Fruit fly (Drosophila melanogaster) whole organism, embryonic: ENCODE data around the gene CG32271.

ENCODE experiments used
- B-H2 ChIP-seq: fragments of 200-800 bp; sonication (Bioruptor generic); optimal IDR thresholded peaks from 2 replicates; lab custom pipeline; 2018; ENCODE audit warnings: missing biosample characterization, mild to moderate bottlenecking, missing genetic modification characterization
- CG11456 ChIP-seq: fragments of 200-800 bp; sonication (Bioruptor generic); IDR thresholded peaks from 3 replicates; pipeline ENCODE4 v1.3.6; 2022; ENCODE audit warnings: missing biosample characterization, missing genetic modification characterization
- CG12299 ChIP-seq: fragments of 200-800 bp; sonication (Bioruptor generic); optimal IDR thresholded peaks from 2 replicates; lab custom pipeline; 2018; ENCODE audit warnings: missing biosample characterization, mild to moderate bottlenecking, missing genetic modification characterization
- CG12659 ChIP-seq: fragments of 200-800 bp; sonication (Bioruptor generic); optimal IDR thresholded peaks from 3 replicates; lab custom pipeline; 2017; ENCODE audit warnings: mild to moderate bottlenecking, missing biosample characterization, missing genetic modification reagents, missing genetic modification characterization
- CG12769 ChIP-seq: fragments of 200-800 bp; sonication (Bioruptor generic); optimal IDR thresholded peaks from 2 replicates; lab custom pipeline; 2019; ENCODE audit warnings: missing biosample characterization, mild to moderate bottlenecking, missing genetic modification characterization, moderate library complexity
- CG13894 ChIP-seq: fragments of 200-800 bp; sonication (Bioruptor generic); optimal IDR thresholded peaks from 3 replicates; lab custom pipeline; 2018; ENCODE audit warnings: missing biosample characterization, mild to moderate bottlenecking, missing genetic modification characterization, moderate library complexity
- CG17359 ChIP-seq: fragments of 200-800 bp; sonication (Bioruptor generic); optimal IDR thresholded peaks from 3 replicates; lab custom pipeline; 2018; ENCODE audit warnings: missing biosample characterization, mild to moderate bottlenecking, missing genetic modification characterization, moderate library complexity
- CG18599 ChIP-seq: fragments of 200-800 bp; sonication (Bioruptor generic); optimal IDR thresholded peaks from 3 replicates; lab custom pipeline; 2017; ENCODE audit warnings: missing biosample characterization, missing genetic modification characterization, mild to moderate bottlenecking, moderate library complexity, missing genetic modification reagents
- CG2129 ChIP-seq: fragments of 200-800 bp; sonication (Bioruptor generic); IDR thresholded peaks from 2 replicates; pipeline ENCODE4 v1.3.6; 2022; ENCODE audit warnings: missing biosample characterization, missing genetic modification characterization; ENCODE audit not compliant: partially characterized antibody
- CG3407 ChIP-seq: fragments of 200-800 bp; sonication (Bioruptor generic); optimal IDR thresholded peaks from 2 replicates; lab custom pipeline; 2018; ENCODE audit warnings: missing biosample characterization, mild to moderate bottlenecking, missing genetic modification characterization
- CG34224 ChIP-seq: fragments of 200-800 bp; sonication (Bioruptor generic); IDR thresholded peaks from 3 replicates; pipeline ENCODE4 v1.3.6; 2022; ENCODE audit warnings: missing biosample characterization, missing genetic modification characterization; ENCODE audit not compliant: partially characterized antibody
- CG3838 ChIP-seq: fragments of 200-800 bp; sonication (Bioruptor generic); optimal IDR thresholded peaks from 3 replicates; lab custom pipeline; 2016; ENCODE audit warnings: missing biosample characterization, missing genetic modification characterization
- CG4820 ChIP-seq: fragments of 200-800 bp; sonication (Bioruptor generic); optimal IDR thresholded peaks from 3 replicates; lab custom pipeline; 2016; ENCODE audit warnings: missing biosample characterization, missing genetic modification characterization
- CG5180 ChIP-seq: fragments of 200-800 bp; sonication (Bioruptor generic); optimal IDR thresholded peaks from 3 replicates; lab custom pipeline; 2017; ENCODE audit warnings: missing biosample characterization, missing genetic modification characterization, mild to moderate bottlenecking, moderate library complexity, missing genetic modification reagents
- CG7357 ChIP-seq: fragments of 200-800 bp; sonication (Bioruptor generic); IDR thresholded peaks from 3 replicates; pipeline ENCODE4 v1.3.6; 2022; ENCODE audit warnings: missing biosample characterization, missing genetic modification characterization
- CG8924 ChIP-seq: fragments of 200-800 bp; optimal IDR thresholded peaks from 3 replicates; lab custom pipeline; 2019; ENCODE audit warnings: missing biosample characterization, mild to moderate bottlenecking, missing genetic modification characterization, moderate library complexity
- GATAe ChIP-seq: fragments of 200-800 bp; sonication (Bioruptor generic); conservative IDR thresholded peaks from 2 replicates; pipeline ENCODE4 v1.3.6; 2022; ENCODE audit warnings: missing biosample characterization, missing genetic modification characterization
- H2.0 ChIP-seq: fragments of 200-800 bp; sonication (Bioruptor generic); IDR thresholded peaks from 2 replicates; pipeline ENCODE4 v1.3.6; 2022; ENCODE audit warnings: missing biosample characterization, missing genetic modification characterization
- Hey ChIP-seq: fragments of 200-800 bp; sonication (Bioruptor generic); optimal IDR thresholded peaks from 3 replicates; lab custom pipeline; 2018; ENCODE audit warnings: missing biosample characterization, mild to moderate bottlenecking, missing genetic modification characterization
- Hmr ChIP-seq: fragments of 200-800 bp; sonication (Bioruptor generic); optimal IDR thresholded peaks from 3 replicates; lab custom pipeline; 2017; ENCODE audit warnings: mild to moderate bottlenecking, missing biosample characterization, missing genetic modification reagents, missing genetic modification characterization
- Jarid2 ChIP-seq: fragments of 200-800 bp; sonication (Bioruptor generic); optimal IDR thresholded peaks from 3 replicates; lab custom pipeline; 2017; ENCODE audit warnings: mild to moderate bottlenecking, missing biosample characterization, missing genetic modification reagents, missing genetic modification characterization
- Side ChIP-seq: fragments of 200-800 bp; sonication (Bioruptor generic); optimal IDR thresholded peaks from 2 replicates; lab custom pipeline; 2016; ENCODE audit warnings: missing biosample characterization, missing genetic modification characterization
- Sry-β ChIP-seq: fragments of 200-800 bp; sonication (Bioruptor generic); optimal IDR thresholded peaks from 2 replicates; lab custom pipeline; 2018; ENCODE audit warnings: missing biosample characterization, mild to moderate bottlenecking, missing genetic modification characterization, moderate library complexity
- Taf1 ChIP-seq: fragments of 200-800 bp; sonication (Bioruptor generic); IDR thresholded peaks from 2 replicates; pipeline ENCODE4 v1.3.6; 2022; ENCODE audit warnings: missing biosample characterization, missing genetic modification characterization
- Trl ChIP-seq, 3 experiments: fragments of >200 bp in 2 of 3; fragments of 200-800 bp in 1 of 3; sonication (Bioruptor generic) in 1 of 3; optimal IDR thresholded peaks; 2 replicates in 1 of 3; 3 replicates in 2 of 3; lab custom pipeline; 2016 to 2017; ENCODE audit warnings: missing biosample characterization in 1 of 3, missing genetic modification characterization in 1 of 3
- Usf ChIP-seq: fragments of 200-800 bp; sonication (Bioruptor generic); optimal IDR thresholded peaks from 2 replicates; lab custom pipeline; 2017; ENCODE audit warnings: missing genotype, missing biosample characterization, missing genetic modification characterization
- ase ChIP-seq: fragments of 200-800 bp; sonication (Bioruptor generic); IDR thresholded peaks from 3 replicates; pipeline ENCODE4 v1.3.6; 2022; ENCODE audit warnings: missing biosample characterization, missing genetic modification characterization
- ash1 ChIP-seq: fragments of 200-800 bp; sonication (Bioruptor generic); optimal IDR thresholded peaks from 2 replicates; lab custom pipeline; 2018; ENCODE audit warnings: missing biosample characterization, mild to moderate bottlenecking, missing genetic modification characterization
- bbx ChIP-seq: fragments of 200-800 bp; sonication (Bioruptor generic); IDR thresholded peaks from 2 replicates; pipeline ENCODE4 v1.3.6; 2022; ENCODE audit warnings: missing biosample characterization, missing genetic modification characterization; ENCODE audit not compliant: partially characterized antibody
- bowl ChIP-seq: fragments of 200-800 bp; sonication (Bioruptor generic); IDR thresholded peaks from 2 replicates; pipeline ENCODE4 v1.3.6; 2022; ENCODE audit warnings: missing biosample characterization, missing genetic modification characterization
- bsh ChIP-seq, 2 experiments: fragments of 200-800 bp; sonication (Bioruptor generic); optimal IDR thresholded peaks; 2 replicates each; lab custom pipeline; 2017 to 2018; ENCODE audit warnings: mild to moderate bottlenecking in 2 of 2, missing biosample characterization in 2 of 2, missing genetic modification characterization in 2 of 2, moderate library complexity in 1 of 2
- dan ChIP-seq: fragments of 200-800 bp; sonication (Bioruptor generic); IDR thresholded peaks from 2 replicates; pipeline ENCODE4 v1.3.6; 2022; ENCODE audit warnings: missing biosample characterization, missing genetic modification characterization
- dm ChIP-seq: fragments of 200-800 bp; sonication (Bioruptor generic); optimal IDR thresholded peaks from 3 replicates; lab custom pipeline; 2016; ENCODE audit warnings: missing biosample characterization, missing genetic modification characterization
- fd64A ChIP-seq: fragments of 200-800 bp; sonication (Bioruptor generic); optimal IDR thresholded peaks from 3 replicates; lab custom pipeline; 2018; ENCODE audit warnings: missing biosample characterization, mild to moderate bottlenecking, missing genetic modification characterization
- gce ChIP-seq: fragments of 200-800 bp; sonication (Bioruptor generic); IDR thresholded peaks from 3 replicates; pipeline ENCODE4 v1.3.6; 2022; ENCODE audit warnings: missing biosample characterization, missing genetic modification characterization
- jigr1 ChIP-seq: fragments of 200-800 bp; sonication (Bioruptor generic); IDR thresholded peaks from 3 replicates; pipeline ENCODE4 v1.3.6; 2022; ENCODE audit warnings: missing biosample characterization, missing genetic modification characterization
- lola ChIP-seq, 3 experiments: fragments of >200 bp in 2 of 3; fragments of 200-800 bp in 1 of 3; sonication (Bioruptor generic) in 1 of 3; optimal IDR thresholded peaks; 2 replicates each; lab custom pipeline; 2017 to 2019; ENCODE audit warnings: missing biosample characterization in 3 of 3, missing genetic modification characterization in 3 of 3, mild to moderate bottlenecking in 1 of 3, moderate library complexity in 1 of 3
- otp ChIP-seq: fragments of 200-800 bp; sonication (Bioruptor generic); IDR thresholded peaks from 3 replicates; pipeline ENCODE4, ENCODE4 v1.3.6; 2022; ENCODE audit warnings: missing biosample characterization, missing genetic modification characterization
- pan ChIP-seq, 4 experiments: fragments of >200 bp in 3 of 4; fragments of 200-800 bp in 1 of 4; sonication (Bioruptor generic) in 1 of 4; optimal IDR thresholded peaks in 3 of 4; IDR thresholded peaks in 1 of 4; 2 replicates each; pipeline versions ENCODE4 v1.3.6 to Lab custom; 2017 to 2022; ENCODE audit warnings: missing biosample characterization in 2 of 4, missing genetic modification characterization in 2 of 4, mixed read lengths in 1 of 4
- pzg ChIP-seq: fragments of 200-800 bp; sonication (Bioruptor generic); optimal IDR thresholded peaks from 3 replicates; lab custom pipeline; 2018; ENCODE audit warnings: missing biosample characterization, mild to moderate bottlenecking, missing genetic modification characterization, moderate library complexity
- schlank ChIP-seq: fragments of 200-800 bp; sonication (Bioruptor generic); optimal IDR thresholded peaks from 2 replicates; lab custom pipeline; 2018; ENCODE audit warnings: missing biosample characterization, mild to moderate bottlenecking, missing genetic modification characterization
- scrt ChIP-seq: fragments of 200-800 bp; sonication (Bioruptor generic); optimal IDR thresholded peaks from 2 replicates; lab custom pipeline; 2018; ENCODE audit warnings: missing biosample characterization, mild to moderate bottlenecking, missing genetic modification characterization, moderate library complexity
- seq ChIP-seq: fragments of 200-800 bp; sonication (Bioruptor generic); IDR thresholded peaks from 2 replicates; pipeline ENCODE4 v1.3.6; 2022; ENCODE audit warnings: missing biosample characterization, missing genetic modification characterization
- sisA ChIP-seq: fragments of 200-800 bp; sonication (Bioruptor generic); IDR thresholded peaks from 2 replicates; pipeline ENCODE4 v1.3.6; 2022; ENCODE audit warnings: missing biosample characterization, missing genetic modification characterization
- slou ChIP-seq: fragments of 200-800 bp; sonication (Bioruptor generic); optimal IDR thresholded peaks from 3 replicates; lab custom pipeline; 2016; ENCODE audit warnings: missing biosample characterization, missing genetic modification characterization
- sna ChIP-seq: fragments of 200-800 bp; sonication (Bioruptor generic); IDR thresholded peaks from 2 replicates; pipeline ENCODE4 v1.3.6; 2022; ENCODE audit warnings: missing biosample characterization, missing genetic modification characterization; ENCODE audit not compliant: partially characterized antibody
- tup ChIP-seq: fragments of 200-800 bp; sonication (Bioruptor generic); optimal IDR thresholded peaks from 2 replicates; lab custom pipeline; 2016; ENCODE audit warnings: missing biosample characterization, mild to moderate bottlenecking, missing genetic modification characterization, moderate library complexity
- wdn ChIP-seq: fragments of 200-800 bp; sonication (Bioruptor generic); IDR thresholded peaks from 2 replicates; pipeline ENCODE4 v1.3.6; 2022; ENCODE audit warnings: missing biosample characterization, missing genetic modification characterization

CG32271 gene

dm6 chr3L:3192912-3193311 is 10.1 kb downstream of the CG32271 start, which contains the start of gene Hsp83 (continued):
- peak; percentile 99 for TF ChIP-seq schlank
- peak; percentile 38; the same call in 1 of the 2 replicates for TF ChIP-seq sisA (GFP tag; lab: Robert Waterston, UW)
- peak; percentile 92 for TF ChIP-seq seq (GFP tag; lab: Robert Waterston, UW)
- peak; percentile 61; the same call in 2 of the 3 replicates for TF ChIP-seq CG7357 (GFP tag; lab: Robert Waterston, UW)
- peak; percentile 73 for TF ChIP-seq Sry-β (GFP tag; lab: Kevin White, UChicago)
- peak; percentile 81 for TF ChIP-seq CG8924 (tag; lab: Kevin White, UChicago)
- no peak for TF ChIP-seq dan (GFP tag; lab: Robert Waterston, UW)
- peak; percentile 99 for TF ChIP-seq ash1 (GFP tag; lab: Kevin White, UChicago)
- TF ChIP-seq B-H2, result peak; percentile 99
- TF ChIP-seq CG34224 (GFP tag; lab: Robert Waterston, UW), result no peak; the same call in 1 of the 3 replicates
- TF ChIP-seq Hmr, result peak; percentile 99
- TF ChIP-seq Usf (GFP tag; lab: Kevin White, UChicago), result peak; percentile 65
- TF ChIP-seq bsh (GFP tag; optimal IDR thresholded peaks at IDR 0.05; lab: Kevin White, UChicago), result peak; percentile 90 to 91
- peak; percentile 99 for TF ChIP-seq CG18599 (GFP tag; lab: Kevin White, UChicago)
- TF ChIP-seq CG12659 (GFP tag; lab: Kevin White, UChicago), result peak; percentile 98
- peak; percentile 83 for TF ChIP-seq ase
- peak; percentile 76 for TF ChIP-seq CG4820
- TF ChIP-seq CG3407, result peak; percentile 94
- TF ChIP-seq wdn (GFP tag; lab: Robert Waterston, UW), result peak; percentile 90
- peak; percentile 52 for TF ChIP-seq CG3838
- peak; percentile 98 for TF ChIP-seq scrt
- TF ChIP-seq dm (GFP tag; lab: Kevin White, UChicago), result peak; percentile 94
- TF ChIP-seq GATAe (GFP tag; lab: Robert Waterston, UW), result no peak; the same call in 1 of the 2 replicates
- peak; percentile 98 for TF ChIP-seq Side (GFP tag; lab: Kevin White, UChicago)
- peak; percentile 84 for TF ChIP-seq tup (GFP tag; lab: Kevin White, UChicago)
- TF ChIP-seq Jarid2, result peak; percentile 87
- peak; percentile 92 for TF ChIP-seq CG5180 (GFP tag; lab: Kevin White, UChicago)
- TF ChIP-seq Hey, result peak; percentile 96
- peak; percentile 81 for TF ChIP-seq slou (GFP tag; lab: Kevin White, UChicago)
- TF ChIP-seq H2.0 (GFP tag; lab: Robert Waterston, UW), result peak; percentile 87
- TF ChIP-seq bowl (GFP tag; lab: Robert Waterston, UW), result peak; percentile 81; the same call in 1 of the 2 replicates
- peak in 1 of 3 experiments; percentile 59 for TF ChIP-seq lola (GFP tag; optimal IDR thresholded peaks at IDR 0.05; lab: Kevin White, UChicago)
- peak; percentile 99 for TF ChIP-seq fd64A (GFP tag; lab: Kevin White, UChicago)
- TF ChIP-seq CG17359 (tag; lab: Kevin White, UChicago), result peak; percentile 95
- peak; percentile 98 for TF ChIP-seq gce (GFP tag; lab: Robert Waterston, UW)
- peak; percentile 98 for TF ChIP-seq CG12299 (tag; lab: Kevin White, UChicago)
- no peak for TF ChIP-seq pan (optimal IDR thresholded peaks at IDR 0.05; lab: Kevin White, UChicago)
- TF ChIP-seq pan (GFP tag; optimal IDR thresholded peaks at IDR 0.05 in 1 of 2, IDR thresholded peaks at IDR 0.05 in 1 of 2), result peak in 1 of 2 experiments; percentile 92
- TF ChIP-seq CG2129 (GFP tag; lab: Robert Waterston, UW), result no peak
- TF ChIP-seq Taf1 (GFP tag; lab: Robert Waterston, UW), result peak; percentile 71
- TF ChIP-seq Trl (optimal IDR thresholded peaks at IDR 0.05; lab: Kevin White, UChicago), result no peak
- peak; percentile 97 for TF ChIP-seq Trl (GFP tag; optimal IDR thresholded peaks at IDR 0.05; lab: Kevin White, UChicago)
- peak; percentile 94 for TF ChIP-seq CG12769 (tag; lab: Kevin White, UChicago)
- peak; percentile 97 for TF ChIP-seq CG13894 (tag; lab: Kevin White, UChicago)
- TF ChIP-seq bbx (GFP tag; lab: Robert Waterston, UW), result peak; percentile 62
- no peak for TF ChIP-seq sna (GFP tag; lab: Robert Waterston, UW)
- no peak for TF ChIP-seq jigr1 (GFP tag; lab: Robert Waterston, UW)
- peak; percentile 76 for TF ChIP-seq pzg (GFP tag; lab: Kevin White, UChicago)
- TF ChIP-seq CG11456 (GFP tag; lab: Robert Waterston, UW), result peak; percentile 96
- TF ChIP-seq otp (GFP tag; lab: Robert Waterston, UW), result peak; percentile 98
